In the genomic region with DNA sequence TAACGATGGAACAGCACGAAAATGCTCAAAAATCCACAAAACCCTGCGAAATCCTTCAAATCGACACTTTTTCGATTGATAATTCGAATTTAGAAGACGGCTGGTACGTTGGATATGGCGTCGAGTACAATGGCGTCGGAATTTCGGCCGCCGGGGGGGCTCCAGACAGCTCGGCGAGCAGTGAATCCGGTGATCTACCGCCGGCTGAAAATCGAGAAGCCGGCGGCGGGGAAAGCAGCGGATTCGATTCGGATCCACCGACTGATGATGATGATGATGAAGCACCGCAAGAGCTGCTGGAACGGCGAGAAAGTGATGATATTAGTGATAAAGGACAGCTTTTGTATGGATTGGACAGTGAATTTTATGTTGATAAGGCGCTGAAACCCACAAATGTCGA, we compare ENCODE assay signal across 2 worm cellular contexts.
TF ChIP-seq lines count a peak whose summit lies in the region.

No protein-coding gene starts in this region.

TF ChIP-seq in whole organism, L4 larva, 104 proteins besides CTCF, POLR2A, EP300 and RAD21:
- TF ChIP-seq ztf-11 (tag; optimal IDR thresholded peaks at IDR 0.05; lab: Kevin White, UChicago), result no peak
- TF ChIP-seq unc-62 (GFP tag; optimal IDR thresholded peaks at IDR 0.05 in 1 of 2; lab: Kevin White, UChicago), result peak in 1 of 2 experiments; percentile 47
- TF ChIP-seq unc-62 (tag; optimal IDR thresholded peaks at IDR 0.05; lab: Kevin White, UChicago), result no peak
- no peak for TF ChIP-seq vab-7 (GFP tag; IDR thresholded peaks at IDR 0.05; lab: Robert Waterston, UW)
- no peak for TF ChIP-seq ceh-44 (GFP tag; IDR thresholded peaks at IDR 0.05; lab: Robert Waterston, UW)
- peak; percentile 87 for TF ChIP-seq set-16 (GFP tag; IDR thresholded peaks at IDR 0.05; lab: Robert Waterston, UW)
- TF ChIP-seq T20F7.1 (GFP tag; optimal IDR thresholded peaks at IDR 0.05; lab: Kevin White, UChicago), result no peak
- TF ChIP-seq lin-29 (GFP tag; IDR thresholded peaks at IDR 0.05; lab: Robert Waterston, UW), result no peak
- no peak for TF ChIP-seq mdl-1 (tag; optimal IDR thresholded peaks at IDR 0.05; lab: Kevin White, UChicago)

TF ChIP-seq in whole organism, young adult, 124 proteins besides CTCF, POLR2A, EP300 and RAD21:
- TF ChIP-seq zfh-2 (GFP tag; conservative IDR thresholded peaks at IDR 0.05; lab: Robert Waterston, UW) (peak; percentile 74), nhr-90 (tag; optimal IDR thresholded peaks at IDR 0.05; lab: Kevin White, UChicago) (no peak), zim-3 (tag; optimal IDR thresholded peaks at IDR 0.05; lab: Kevin White, UChicago) (no peak), egrh-3 (GFP tag; IDR thresholded peaks at IDR 0.05; lab: Robert Waterston, UW) (peak; percentile 70; the same call in 1 of the 2 replicates)
TF ChIP-seq in whole organism, young adult: peak in this region for 2.
